Fruit fly (Drosophila melanogaster): ENCODE data around the gene kdn.
A peak's percentile ranks its signal among the peaks of the same experiment; 100 is the strongest.
"Not testable (repeated sequence)": the region's sequence is repeated elsewhere in the genome, so short reads cannot be mapped to it uniquely, and the experiment has no call there.

Gene kdn

DNA sequence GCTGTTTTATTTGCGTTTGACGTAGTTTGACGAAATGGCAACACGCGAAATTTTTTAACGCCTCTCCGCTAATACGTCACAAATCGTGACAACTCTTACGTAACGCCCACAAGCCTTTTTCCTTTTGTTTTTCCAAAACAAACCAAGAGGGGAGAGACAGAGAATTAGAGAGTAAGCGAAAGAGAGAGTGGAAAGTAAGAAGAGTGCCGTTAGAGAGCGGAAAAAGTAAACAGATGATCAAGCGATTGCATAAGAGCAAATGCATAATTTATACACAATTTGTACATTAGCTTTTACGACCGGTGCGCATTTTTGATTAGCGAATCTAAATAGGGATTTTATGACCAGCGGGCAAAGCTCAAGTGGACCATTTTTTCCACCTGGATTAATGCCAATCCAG, 3.7 kb downstream of the kdn start:
- no peak for TF ChIP-seq CTCF (optimal IDR thresholded peaks at IDR 0.05)
- no peak for TF ChIP-seq CG8478 (optimal IDR thresholded peaks at IDR 0.05)

dm6 chrX:6355090-6355679, 4.8 kb downstream of the kdn start:
- TF ChIP-seq CG8478 (optimal IDR thresholded peaks at IDR 0.05) (no peak), CTCF (optimal IDR thresholded peaks at IDR 0.05) (no peak)

DNA sequence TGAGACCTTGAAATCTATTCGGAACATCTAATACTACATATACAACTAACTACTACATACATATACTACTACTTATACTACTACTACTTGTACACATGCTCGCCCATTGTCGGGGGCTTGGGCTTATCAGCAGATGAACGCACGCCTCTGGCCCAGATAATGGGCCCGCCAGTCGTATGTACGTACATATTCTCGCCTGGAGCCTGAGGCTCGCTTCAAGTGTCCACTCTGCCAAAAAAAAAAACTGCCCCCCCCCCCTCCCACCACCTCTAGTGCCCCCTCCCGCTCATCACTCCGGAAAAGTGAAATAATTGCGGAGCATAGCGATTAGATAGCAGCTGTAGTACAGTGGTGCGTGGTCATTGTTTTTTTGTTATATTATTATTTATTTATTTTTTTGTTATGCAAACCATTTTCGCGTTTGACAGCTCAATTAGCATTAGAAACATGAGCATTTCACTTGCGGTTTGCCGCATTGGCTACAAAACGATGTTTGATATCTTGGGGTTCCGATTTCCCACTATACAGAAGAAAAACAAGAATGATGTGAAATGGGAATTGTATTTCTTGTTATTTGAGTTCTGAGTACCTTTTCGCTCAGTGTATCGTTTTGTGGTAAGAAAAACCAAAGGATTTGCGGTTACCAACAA, 6.4 kb downstream of the kdn start:
- TF ChIP-seq CTCF (optimal IDR thresholded peaks at IDR 0.05) (no peak), CG8478 (optimal IDR thresholded peaks at IDR 0.05) (no peak)

dm6 chrX:6357456-6358007, 7.1 kb downstream of the kdn start:
- no peak for TF ChIP-seq CG8478 (optimal IDR thresholded peaks at IDR 0.05)
- TF ChIP-seq CTCF (optimal IDR thresholded peaks at IDR 0.05): no peak

dm6 chrX:6358198-6358597, 7.8 kb downstream of the kdn start:
- TF ChIP-seq CTCF (optimal IDR thresholded peaks at IDR 0.05): no peak
- TF ChIP-seq CG8478 (optimal IDR thresholded peaks at IDR 0.05): no peak

dm6 chrX:6361215-6361614, 10.8 kb downstream of the kdn start:
- TF ChIP-seq CG8478 (optimal IDR thresholded peaks at IDR 0.05): no peak
- TF ChIP-seq CTCF (optimal IDR thresholded peaks at IDR 0.05): no peak

DNA sequence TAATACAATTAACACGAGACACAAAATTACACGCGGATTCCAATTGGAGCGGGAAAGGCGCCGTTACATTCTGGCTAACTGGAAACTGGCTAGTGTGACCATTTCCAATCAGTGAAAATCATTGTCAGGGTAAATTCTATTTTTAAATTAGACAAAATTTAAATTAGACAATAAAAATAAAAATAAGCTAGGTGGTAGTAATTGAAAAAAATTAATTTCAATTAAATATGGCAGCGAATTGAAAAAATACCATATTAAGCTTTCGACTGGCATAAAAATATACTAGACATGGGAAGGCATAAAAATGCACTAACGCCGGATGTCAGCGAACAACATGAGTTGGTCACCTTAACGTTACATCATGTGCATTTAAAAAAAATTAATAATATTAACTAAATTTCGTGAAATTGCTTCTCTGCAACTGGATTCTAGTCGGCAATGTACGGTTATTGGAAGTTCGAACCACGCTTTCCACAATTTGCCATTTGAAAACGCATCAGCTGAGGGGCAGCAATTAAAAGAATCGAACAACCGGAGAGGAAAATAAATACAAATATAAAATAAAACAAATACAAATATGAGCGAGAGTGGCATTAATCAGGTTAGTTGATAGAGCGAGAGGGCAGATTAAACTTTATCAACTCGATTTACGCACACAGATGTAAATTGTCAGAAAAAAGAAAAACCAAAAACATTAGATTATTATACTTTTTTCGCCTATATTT, 15.4 kb downstream of the kdn start, which contains the start of the genes swa and Marf:
TSS of gene swa (minus strand) at position 77 of the 725 bp plus-strand sequence.
TSS of gene Marf (plus strand) at position 318 of the 725 bp plus-strand sequence.
- TF ChIP-seq CG8478 (optimal IDR thresholded peaks at IDR 0.05) (no peak), CTCF (optimal IDR thresholded peaks at IDR 0.05) (no peak)

DNA sequence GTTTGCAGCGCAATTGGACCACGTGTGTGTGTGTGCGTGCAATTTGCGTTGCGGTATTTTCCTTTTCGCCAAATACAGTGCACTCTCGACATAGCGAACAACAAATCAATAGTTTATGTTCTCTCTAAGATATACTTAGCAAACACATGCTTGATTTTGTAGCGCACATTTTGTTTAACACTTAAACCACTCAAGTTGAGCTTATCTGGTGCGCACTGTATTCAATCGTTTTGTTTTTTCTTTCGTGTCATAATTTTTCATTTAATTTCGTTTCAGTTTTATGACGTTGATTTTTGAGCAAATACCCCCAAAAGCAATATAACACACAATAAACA, 15.9 kb downstream of the kdn start:
- TF ChIP-seq CG8478 (optimal IDR thresholded peaks at IDR 0.05): no peak
- TF ChIP-seq CTCF (optimal IDR thresholded peaks at IDR 0.05): no peak

DNA sequence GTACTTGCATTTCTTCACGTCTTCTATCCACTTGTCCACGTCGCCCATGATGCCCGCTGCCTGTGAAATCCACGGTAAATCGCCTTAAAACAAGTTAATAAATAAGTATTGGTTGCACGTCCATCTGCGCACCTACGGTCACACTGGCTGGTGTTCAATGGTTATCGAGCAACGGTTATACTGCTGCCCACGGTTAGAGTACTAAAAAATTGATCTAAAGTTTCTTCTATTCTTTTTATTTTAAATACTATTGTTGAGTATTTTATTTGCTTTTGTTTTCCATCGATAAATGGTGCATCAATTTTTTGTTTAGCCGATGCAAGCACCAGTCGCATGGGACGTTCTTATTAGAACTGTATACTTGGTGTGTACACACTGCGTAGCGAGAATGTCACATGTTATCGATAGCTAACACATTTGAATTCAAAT, 22.4 kb downstream of the kdn start, which contains the start of gene PpV:
TSS of gene PpV (minus strand) at position 147 of the 429 bp plus-strand sequence.
- TF ChIP-seq CTCF (optimal IDR thresholded peaks at IDR 0.05) (peak in 1 of 2 experiments; percentile 23), CG8478 (optimal IDR thresholded peaks at IDR 0.05) (no peak)

- TF ChIP-seq CTCF (optimal IDR thresholded peaks at IDR 0.05) (no peak), CG8478 (optimal IDR thresholded peaks at IDR 0.05) (no peak)
These were observed 25.2 kb downstream of the kdn start for dm6 chrX:6375636-6376035.

DNA sequence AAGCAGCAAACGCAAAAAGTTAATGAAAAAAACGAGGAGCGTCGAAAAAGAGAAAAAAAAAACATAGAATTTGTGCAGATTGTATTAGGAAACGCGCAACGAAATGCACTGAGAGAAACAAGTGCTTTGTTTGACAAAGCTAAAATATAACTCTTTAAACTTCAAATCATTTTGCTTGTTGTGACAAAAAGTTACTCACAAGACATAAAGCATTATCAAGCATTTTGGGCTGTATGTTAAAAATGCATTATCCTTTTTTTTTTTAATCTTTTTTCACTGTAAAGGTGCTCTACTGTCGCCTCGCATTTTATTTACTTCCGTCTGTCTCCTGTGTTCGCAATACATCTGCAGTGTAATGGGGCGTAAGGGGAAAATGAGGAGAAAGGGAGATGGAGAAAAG, 26.3 kb downstream of the kdn start:
- TF ChIP-seq CTCF (optimal IDR thresholded peaks at IDR 0.05): no peak

DNA sequence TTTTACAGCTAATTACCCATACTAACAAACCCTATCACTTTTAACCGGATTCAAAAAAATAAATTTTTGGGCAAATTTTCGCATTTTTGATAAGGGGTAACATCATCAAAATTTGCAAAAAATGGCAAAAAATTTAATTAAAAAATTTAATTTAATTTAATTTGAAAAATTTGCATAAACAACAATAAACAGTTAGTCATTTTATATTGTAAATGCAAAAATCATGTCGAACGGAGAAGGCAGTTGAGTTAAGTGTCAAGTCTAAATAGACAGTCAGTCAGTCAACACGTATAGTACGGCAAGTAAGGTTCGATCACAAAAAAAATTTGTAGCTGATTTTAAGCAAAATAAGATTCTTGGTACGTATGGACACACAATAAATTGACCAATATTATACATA, 33.5 kb downstream of the kdn start, which contains the start of gene CG33664:
TSS of gene CG33664 (plus strand) at position 301 of the 400 bp plus-strand sequence.
- TF ChIP-seq CTCF, CG8478 (optimal IDR thresholded peaks at IDR 0.05): not testable (repeated sequence)

DNA sequence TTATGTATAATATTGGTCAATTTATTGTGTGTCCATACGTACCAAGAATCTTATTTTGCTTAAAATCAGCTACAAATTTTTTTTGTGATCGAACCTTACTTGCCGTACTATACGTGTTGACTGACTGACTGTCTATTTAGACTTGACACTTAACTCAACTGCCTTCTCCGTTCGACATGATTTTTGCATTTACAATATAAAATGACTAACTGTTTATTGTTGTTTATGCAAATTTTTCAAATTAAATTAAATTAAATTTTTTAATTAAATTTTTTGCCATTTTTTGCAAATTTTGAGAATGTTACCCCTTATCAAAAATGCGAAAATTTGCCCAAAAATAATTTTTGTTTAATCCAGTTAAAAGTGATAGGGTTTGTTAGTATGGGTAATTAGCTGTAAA, 49.6 kb downstream of the kdn start, which contains the start of gene CG33669:
TSS of gene CG33669 (minus strand) at position 101 of the 400 bp plus-strand sequence.
- not testable (repeated sequence) for TF ChIP-seq CG8478, CTCF (optimal IDR thresholded peaks at IDR 0.05)
